Fruit fly (Drosophila melanogaster): ENCODE data around the gene RpL36A.

RpL36A gene

DNA sequence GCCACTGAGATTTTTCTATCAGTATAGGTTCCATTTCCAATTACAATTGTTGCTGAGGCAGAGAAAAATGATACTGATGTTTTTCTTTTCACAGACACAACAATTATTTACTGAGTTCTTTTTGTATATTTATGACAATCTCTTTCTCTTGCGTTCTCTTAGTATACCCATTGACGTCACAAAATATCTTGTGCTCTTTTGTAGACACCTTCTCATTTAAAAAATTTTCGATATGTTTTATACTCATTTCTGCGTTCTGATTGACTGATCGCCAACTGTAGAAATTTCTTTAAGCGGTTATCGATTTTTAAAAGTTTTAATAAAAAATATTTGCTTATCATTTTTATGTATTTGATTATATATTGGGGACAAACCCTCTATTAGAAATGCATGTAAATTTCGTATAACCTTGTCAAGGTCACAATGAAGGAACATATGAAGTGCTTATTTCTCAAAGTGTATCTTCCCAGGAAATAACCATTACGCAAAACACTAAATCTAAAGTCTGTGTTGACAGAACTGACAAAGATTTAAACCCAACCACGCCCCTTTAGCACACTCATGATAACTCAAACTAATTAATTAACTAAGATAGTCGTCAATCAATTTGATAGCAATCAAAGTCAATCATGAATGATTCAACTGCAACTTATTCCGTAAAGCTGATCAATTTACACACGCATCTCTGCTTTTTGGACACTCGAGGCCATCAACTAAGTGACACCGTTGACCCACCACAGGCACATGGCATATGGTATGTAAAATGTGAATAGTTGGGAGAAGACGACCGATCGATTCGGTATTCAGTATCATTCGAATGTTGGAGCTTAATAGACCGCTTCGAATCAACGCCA, 31.9 kb downstream of the RpL36A start, which contains the start of the genes Glyat and Tg (continued):
- TF ChIP-seq zfh1 (GFP tag; IDR thresholded peaks at IDR 0.05) (0 out of 3 replicates have a peak, but pooled peaks have one; percentile 26), sr (GFP tag; IDR thresholded peaks at IDR 0.05) (no peak), MTF-1 (GFP tag; optimal IDR thresholded peaks at IDR 0.05; ENCODE audit: borderline replicate concordance) (no peak), CG17829 (tag; optimal IDR thresholded peaks at IDR 0.05) (peak; percentile 19), ci (GFP tag; IDR thresholded peaks at IDR 0.05) (peak; percentile 50; the same call in 2 of the 3 replicates), B-H2 (GFP tag; optimal IDR thresholded peaks at IDR 0.05) (peak; percentile 12), br (optimal IDR thresholded peaks at IDR 0.05) (no peak), CG10321 (GFP tag; IDR thresholded peaks at IDR 0.05) (0 out of 2 replicates have a peak, but pooled peaks have one; percentile 8), E2f1 (GFP tag; IDR thresholded peaks at IDR 0.05) (no peak), CG2889 (GFP tag; IDR thresholded peaks at IDR 0.05) (no peak), HmgD (GFP tag; optimal IDR thresholded peaks at IDR 0.05) (no peak), CG11560 (tag; IDR thresholded peaks at IDR 0.05) (no peak), YL-1 (GFP tag; optimal IDR thresholded peaks at IDR 0.05) (no peak), ranshi (GFP tag; IDR thresholded peaks at IDR 0.05) (peak; percentile 23; the same call in 1 of the 2 replicates), CG6272 (GFP tag; IDR thresholded peaks at IDR 0.05) (no peak), CG6654 (GFP tag; optimal IDR thresholded peaks at IDR 0.05) (no peak), CG4820 (GFP tag; optimal IDR thresholded peaks at IDR 0.05) (no peak), CG1647 (GFP tag; optimal IDR thresholded peaks at IDR 0.05) (no peak), tna (GFP tag; IDR thresholded peaks at IDR 0.05; ENCODE audit: partially characterized antibody) (no peak), tup (GFP tag; optimal IDR thresholded peaks at IDR 0.05) (no peak), Blimp-1 (GFP tag; optimal IDR thresholded peaks at IDR 0.05) (peak; percentile 1), bcd (GFP tag; optimal IDR thresholded peaks at IDR 0.05) (no peak), sqz (GFP tag; optimal IDR thresholded peaks at IDR 0.05) (no peak), pho (GFP tag; optimal IDR thresholded peaks at IDR 0.05) (no peak), prd (optimal IDR thresholded peaks at IDR 0.05) (no peak), prd (GFP tag; IDR thresholded peaks at IDR 0.05) (peak; percentile 28; the same call in 1 of the 3 replicates), Aef1 (GFP tag; IDR thresholded peaks at IDR 0.05) (no peak), HmgZ (tag; optimal IDR thresholded peaks at IDR 0.05) (peak; percentile 21), HLH4C (GFP tag; IDR thresholded peaks at IDR 0.05; ENCODE audit: partially characterized antibody) (peak; percentile 66), dati (GFP tag; IDR thresholded peaks at IDR 0.05) (no peak), CG7839 (tag; optimal IDR thresholded peaks at IDR 0.05) (peak; percentile 40), CG1792 (GFP tag; optimal IDR thresholded peaks at IDR 0.05) (no peak), CG30403 (GFP tag; optimal IDR thresholded peaks at IDR 0.05) (peak; percentile 20), CG6791 (GFP tag; IDR thresholded peaks at IDR 0.05; ENCODE audit: partially characterized antibody) (peak; percentile 69), inv (GFP tag; IDR thresholded peaks at IDR 0.05; ENCODE audit: partially characterized antibody) (peak; percentile 37), grau (tag; optimal IDR thresholded peaks at IDR 0.05) (peak; percentile 41), CG4854 (GFP tag; optimal IDR thresholded peaks at IDR 0.05) (no peak), CG14014 (GFP tag; IDR thresholded peaks at IDR 0.05) (peak; percentile 57), bigmax (GFP tag; optimal IDR thresholded peaks at IDR 0.05) (no peak), CG3847 (GFP tag; IDR thresholded peaks at IDR 0.05) (no peak), Hand (GFP tag; optimal IDR thresholded peaks at IDR 0.05) (no peak), Fer2 (tag; optimal IDR thresholded peaks at IDR 0.05) (peak; percentile 19), esg (GFP tag; conservative IDR thresholded peaks at IDR 0.05) (no peak; the same call in 1 of the 2 replicates), CG31441 (GFP tag; IDR thresholded peaks at IDR 0.05) (no peak), zen2 (GFP tag; IDR thresholded peaks at IDR 0.05; ENCODE audit: partially characterized antibody) (peak; percentile 68; the same call in 2 of the 3 replicates), nom (GFP tag; optimal IDR thresholded peaks at IDR 0.05) (no peak), Drgx (GFP tag; IDR thresholded peaks at IDR 0.05) (no peak), CG9876 (GFP tag; optimal IDR thresholded peaks at IDR 0.05) (no peak), jumu (GFP tag; optimal IDR thresholded peaks at IDR 0.05) (no peak), CG30431 (GFP tag; optimal IDR thresholded peaks at IDR 0.05) (no peak)
